Fruit fly (Drosophila melanogaster): ENCODE data around the gene RpS25.

DNA sequence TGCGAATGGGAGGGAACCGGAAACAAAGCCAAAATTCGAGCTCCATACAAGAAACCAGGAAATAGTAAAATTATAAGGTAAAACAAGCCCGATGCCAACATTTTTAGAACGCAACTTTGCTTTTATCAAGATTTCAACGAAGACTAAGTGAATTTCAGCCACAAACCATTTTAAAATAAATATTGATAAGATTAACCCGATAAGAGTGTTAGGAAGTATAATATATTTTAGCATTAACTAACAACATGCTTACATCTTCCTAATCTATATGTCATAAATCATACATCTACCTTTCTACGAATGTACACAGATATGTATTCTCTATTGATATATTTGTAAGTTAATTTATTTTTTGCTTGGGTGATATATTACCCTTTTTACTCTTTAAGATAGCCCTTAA is 50.1 kb downstream of the RpS25 start, which contains the start of gene Ugt35E1:
- TF ChIP-seq h (optimal IDR thresholded peaks at IDR 0.05) (no peak), ttk (optimal IDR thresholded peaks at IDR 0.05) (no peak)
